Fruit fly (Drosophila melanogaster) whole organism, embryonic: ENCODE results near the gene CG31743.

Experiments used
- Blimp-1 ChIP-seq: fragments of 200-800 bp; sonication (Bioruptor generic); optimal IDR thresholded peaks from 3 replicates; lab custom pipeline; 2018; ENCODE audit warnings: missing biosample characterization, missing genetic modification characterization, mild to moderate bottlenecking, moderate library complexity, missing genetic modification reagents
- CG10209 ChIP-seq: fragments of 200-800 bp; sonication (Bioruptor generic); optimal IDR thresholded peaks from 3 replicates; lab custom pipeline; 2017; ENCODE audit warnings: missing biosample characterization, mild to moderate bottlenecking, missing genetic modification characterization, missing genetic modification reagents
- CG11560 ChIP-seq: fragments of 200-800 bp; sonication (Bioruptor generic); IDR thresholded peaks from 3 replicates; pipeline ENCODE4 v1.3.6; 2022; ENCODE audit warnings: missing biosample characterization, missing genetic modification characterization
- CG13424 ChIP-seq: fragments of 200-800 bp; sonication (Bioruptor generic); optimal IDR thresholded peaks from 2 replicates; lab custom pipeline; 2019; ENCODE audit warnings: missing biosample characterization, mild to moderate bottlenecking, missing genetic modification characterization, moderate library complexity
- CG15514 ChIP-seq: fragments of 200-800 bp; sonication (Bioruptor generic); optimal IDR thresholded peaks from 3 replicates; lab custom pipeline; 2017; ENCODE audit warnings: missing biosample characterization, missing genetic modification characterization, mild to moderate bottlenecking, moderate library complexity, missing genetic modification reagents
- CG15601 ChIP-seq: fragments of 200-800 bp; sonication (Bioruptor generic); optimal IDR thresholded peaks from 3 replicates; lab custom pipeline; 2019; ENCODE audit warnings: missing biosample characterization, mild to moderate bottlenecking, missing genetic modification characterization, moderate library complexity
- CG17328 ChIP-seq: fragments of 200-800 bp; sonication (Bioruptor generic); IDR thresholded peaks from 2 replicates; pipeline ENCODE4 v1.3.6; 2022; ENCODE audit warnings: missing biosample characterization, missing genetic modification characterization
- CG17361 ChIP-seq: fragments of 200-800 bp; sonication (Bioruptor generic); IDR thresholded peaks from 3 replicates; pipeline ENCODE4 v1.3.6; 2022; ENCODE audit warnings: missing biosample characterization, missing genetic modification characterization
- CG18476 ChIP-seq: fragments of 200-800 bp; sonication (Bioruptor generic); optimal IDR thresholded peaks from 2 replicates; lab custom pipeline; 2016; ENCODE audit warnings: missing biosample characterization, mild to moderate bottlenecking, missing genetic modification characterization
- CG2199 ChIP-seq: fragments of 200-800 bp; sonication (Bioruptor generic); IDR thresholded peaks from 3 replicates; pipeline ENCODE4 v1.3.6; 2022; ENCODE audit warnings: missing biosample characterization, missing genetic modification characterization
- CG2712 ChIP-seq: fragments of 200-800 bp; optimal IDR thresholded peaks from 3 replicates; lab custom pipeline; 2019; ENCODE audit warnings: missing biosample characterization, mild to moderate bottlenecking, missing genetic modification characterization, moderate library complexity
- CG3065 ChIP-seq: fragments of 200-800 bp; sonication (Bioruptor generic); optimal IDR thresholded peaks from 2 replicates; lab custom pipeline; 2016; ENCODE audit warnings: missing biosample characterization, missing genetic modification characterization
- CG31388 ChIP-seq: fragments of 200-800 bp; sonication (Bioruptor generic); optimal IDR thresholded peaks from 2 replicates; lab custom pipeline; 2016; ENCODE audit warnings: missing biosample characterization, missing genetic modification characterization
- CG31441 ChIP-seq: fragments of 200-800 bp; sonication (Bioruptor generic); IDR thresholded peaks from 2 replicates; pipeline ENCODE4 v1.3.6; 2022; ENCODE audit warnings: missing biosample characterization, missing genetic modification characterization
- CG3407 ChIP-seq: fragments of 200-800 bp; sonication (Bioruptor generic); optimal IDR thresholded peaks from 2 replicates; lab custom pipeline; 2018; ENCODE audit warnings: missing biosample characterization, mild to moderate bottlenecking, missing genetic modification characterization
- CG43689 ChIP-seq: fragments of 200-800 bp; sonication (Bioruptor generic); IDR thresholded peaks from 2 replicates; pipeline ENCODE4 v1.3.6; 2022; ENCODE audit warnings: missing biosample characterization, missing genetic modification characterization
- CG6254 ChIP-seq: fragments of 200-800 bp; sonication (Bioruptor generic); optimal IDR thresholded peaks from 3 replicates; lab custom pipeline; 2017; ENCODE audit warnings: mild to moderate bottlenecking, missing biosample characterization, missing genetic modification reagents, missing genetic modification characterization
- CG7839 ChIP-seq: fragments of 200-800 bp; sonication (Bioruptor generic); optimal IDR thresholded peaks from 3 replicates; lab custom pipeline; 2018; ENCODE audit warnings: missing biosample characterization, mild to moderate bottlenecking, missing genetic modification characterization, moderate library complexity
- CG9609 ChIP-seq: fragments of 200-800 bp; sonication (Bioruptor generic); optimal IDR thresholded peaks from 3 replicates; lab custom pipeline; 2016; ENCODE audit warnings: missing biosample characterization, missing genetic modification characterization
- CTCF ChIP-seq: fragments of 200-800 bp; sonication (Bioruptor generic); optimal IDR thresholded peaks from 2 replicates; lab custom pipeline; 2017; ENCODE audit warnings: missing biosample characterization, mild to moderate bottlenecking, missing genetic modification characterization, moderate library complexity
- D19A ChIP-seq: fragments of 200-800 bp; optimal IDR thresholded peaks from 3 replicates; lab custom pipeline; 2019; ENCODE audit warnings: missing biosample characterization, mild to moderate bottlenecking, missing genetic modification characterization, moderate library complexity
- Drgx ChIP-seq: fragments of 200-800 bp; sonication (Bioruptor generic); IDR thresholded peaks from 2 replicates; pipeline ENCODE4 v1.3.6; 2022; ENCODE audit warnings: missing biosample characterization, missing genetic modification characterization
- Fer1 ChIP-seq: fragments of 200-800 bp; sonication (Bioruptor generic); optimal IDR thresholded peaks from 2 replicates; lab custom pipeline; 2017; ENCODE audit warnings: missing biosample characterization, mild to moderate bottlenecking, missing genetic modification characterization
- HmgZ ChIP-seq: fragments of 200-800 bp; sonication (Bioruptor generic); optimal IDR thresholded peaks from 2 replicates; lab custom pipeline; 2018; ENCODE audit warnings: missing biosample characterization, mild to moderate bottlenecking, missing genetic modification characterization
- Hmr ChIP-seq: fragments of 200-800 bp; sonication (Bioruptor generic); optimal IDR thresholded peaks from 3 replicates; lab custom pipeline; 2017; ENCODE audit warnings: mild to moderate bottlenecking, missing biosample characterization, missing genetic modification reagents, missing genetic modification characterization
- Hr51 ChIP-seq, 2 experiments: fragments of 200-800 bp; sonication (Bioruptor generic); optimal IDR thresholded peaks; 2 replicates in 1 of 2; 3 replicates in 1 of 2; lab custom pipeline; 2016 to 2018; ENCODE audit warnings: missing biosample characterization in 2 of 2, missing genetic modification characterization in 2 of 2, mild to moderate bottlenecking in 1 of 2, moderate library complexity in 1 of 2
- Hsf ChIP-seq: fragments of 200-800 bp; sonication (Bioruptor generic); optimal IDR thresholded peaks from 3 replicates; lab custom pipeline; 2016; ENCODE audit warnings: missing biosample characterization, missing genetic modification characterization
- ara ChIP-seq: fragments of 200-800 bp; sonication (Bioruptor generic); IDR thresholded peaks from 2 replicates; pipeline ENCODE4 v1.3.6; 2022; ENCODE audit warnings: missing biosample characterization, missing genetic modification characterization
- bsh ChIP-seq, 2 experiments: fragments of 200-800 bp; sonication (Bioruptor generic); optimal IDR thresholded peaks; 2 replicates each; lab custom pipeline; 2017 to 2018; ENCODE audit warnings: mild to moderate bottlenecking in 2 of 2, missing biosample characterization in 2 of 2, missing genetic modification characterization in 2 of 2, moderate library complexity in 1 of 2
- crol ChIP-seq: fragments of 200-800 bp; sonication (Bioruptor generic); IDR thresholded peaks from 2 replicates; pipeline ENCODE4 v1.3.6; 2022; ENCODE audit warnings: missing biosample characterization, missing genetic modification characterization
- disco-r ChIP-seq: fragments of 200-800 bp; sonication (Bioruptor generic); optimal IDR thresholded peaks from 2 replicates; lab custom pipeline; 2016; ENCODE audit warnings: missing biosample characterization, missing genetic modification characterization
- gem ChIP-seq: fragments of 200-800 bp; sonication (Bioruptor generic); optimal IDR thresholded peaks from 2 replicates; lab custom pipeline; 2019; ENCODE audit warnings: missing biosample characterization, mild to moderate bottlenecking, missing genetic modification characterization, moderate library complexity
- gfzf ChIP-seq: fragments of 200-800 bp; sonication (Bioruptor generic); optimal IDR thresholded peaks from 2 replicates; lab custom pipeline; 2016; ENCODE audit warnings: missing biosample characterization, mild to moderate bottlenecking, missing genetic modification characterization, moderate library complexity
- grau ChIP-seq: fragments of 200-800 bp; optimal IDR thresholded peaks from 3 replicates; lab custom pipeline; 2019; ENCODE audit warnings: missing biosample characterization, mild to moderate bottlenecking, missing genetic modification characterization, moderate library complexity
- gsb ChIP-seq: fragments of 200-800 bp; sonication (Bioruptor generic); IDR thresholded peaks from 2 replicates; pipeline ENCODE4 v1.3.6; 2022; ENCODE audit warnings: missing biosample characterization, missing genetic modification characterization
- gt ChIP-seq: fragments of 200-800 bp; sonication (Bioruptor generic); IDR thresholded peaks from 2 replicates; pipeline ENCODE4 v1.3.6; 2022; ENCODE audit warnings: missing biosample characterization, missing genetic modification characterization
- h ChIP-seq: fragments of >200 bp; optimal IDR thresholded peaks from 2 replicates; lab custom pipeline; 2017
- lilli ChIP-seq: fragments of 200-800 bp; sonication (Bioruptor generic); optimal IDR thresholded peaks from 3 replicates; lab custom pipeline; 2016; ENCODE audit warnings: missing biosample characterization, missing genetic modification characterization
- onecut ChIP-seq: fragments of 200-800 bp; sonication (Bioruptor generic); IDR thresholded peaks from 2 replicates; pipeline ENCODE4 v1.3.6; 2022; ENCODE audit warnings: missing biosample characterization, missing genetic modification characterization
- pan ChIP-seq, 4 experiments: fragments of >200 bp in 3 of 4; fragments of 200-800 bp in 1 of 4; sonication (Bioruptor generic) in 1 of 4; optimal IDR thresholded peaks in 3 of 4; IDR thresholded peaks in 1 of 4; 2 replicates each; pipeline versions ENCODE4 v1.3.6 to Lab custom; 2017 to 2022; ENCODE audit warnings: missing biosample characterization in 2 of 4, missing genetic modification characterization in 2 of 4, mixed read lengths in 1 of 4
- pita ChIP-seq: fragments of 200-800 bp; sonication (Bioruptor generic); optimal IDR thresholded peaks from 2 replicates; lab custom pipeline; 2017; ENCODE audit warnings: missing biosample characterization, mild to moderate bottlenecking, missing genetic modification characterization
- sd ChIP-seq: fragments of 200-800 bp; sonication (Bioruptor generic); optimal IDR thresholded peaks from 3 replicates; lab custom pipeline; 2018; ENCODE audit warnings: missing biosample characterization, mild to moderate bottlenecking, missing genetic modification characterization, moderate library complexity
- sqz ChIP-seq: fragments of 200-800 bp; sonication (Bioruptor generic); optimal IDR thresholded peaks from 3 replicates; lab custom pipeline; 2018; ENCODE audit warnings: missing biosample characterization, mild to moderate bottlenecking, missing genetic modification characterization
- sr ChIP-seq: fragments of 200-800 bp; sonication (Bioruptor generic); IDR thresholded peaks from 3 replicates; pipeline ENCODE4 v1.3.6; 2022; ENCODE audit warnings: missing biosample characterization, missing genetic modification characterization
- stc ChIP-seq: fragments of 200-800 bp; sonication (Bioruptor generic); IDR thresholded peaks from 2 replicates; pipeline ENCODE4 v1.3.6; 2022; ENCODE audit warnings: missing biosample characterization, missing genetic modification characterization
- sug ChIP-seq: fragments of 200-800 bp; optimal IDR thresholded peaks from 2 replicates; lab custom pipeline; 2019; ENCODE audit warnings: missing biosample characterization, mild to moderate bottlenecking, missing genetic modification characterization, moderate library complexity
- tin ChIP-seq: fragments of 200-800 bp; sonication (Bioruptor generic); optimal IDR thresholded peaks from 3 replicates; lab custom pipeline; 2016; ENCODE audit warnings: missing biosample characterization, missing genetic modification characterization
- usp ChIP-seq: fragments of >200 bp; optimal IDR thresholded peaks from 2 replicates; lab custom pipeline; 2017; ENCODE audit warnings: missing biosample characterization, missing genetic modification characterization
- vnd ChIP-seq: fragments of 200-800 bp; sonication (Bioruptor generic); IDR thresholded peaks from 3 replicates; pipeline ENCODE4 v1.3.6; 2022; ENCODE audit warnings: missing biosample characterization, missing genetic modification characterization; ENCODE audit not compliant: partially characterized antibody

Gene CG31743

DNA sequence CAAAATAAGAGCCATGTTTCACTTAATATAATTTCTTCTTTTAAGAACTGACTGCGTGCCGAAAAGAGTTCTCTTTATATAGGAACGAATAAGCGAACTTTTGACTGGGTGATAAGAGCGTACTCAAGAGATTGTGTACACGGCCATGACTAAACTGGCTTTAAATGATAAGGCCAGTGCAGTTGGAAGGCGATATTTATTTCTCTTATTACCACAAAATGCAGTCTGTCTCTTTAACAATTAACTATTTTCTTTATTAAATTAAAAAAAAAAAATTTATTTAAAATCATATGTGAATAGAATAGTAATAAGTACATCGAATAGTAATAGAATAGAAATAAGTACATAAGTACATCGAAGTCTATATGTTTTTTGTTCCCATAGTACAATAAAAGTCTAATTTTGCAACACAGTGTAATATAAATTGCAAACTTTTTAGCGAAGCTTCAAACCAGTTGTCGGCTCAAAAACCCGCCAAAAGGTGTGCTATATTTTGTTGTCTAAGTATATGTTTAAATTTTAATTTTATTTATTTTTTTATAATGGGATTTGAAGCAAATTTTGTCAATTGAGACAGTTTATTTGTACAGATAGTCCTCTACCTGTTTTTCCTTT lies 26.9 kb upstream of the CG31743 start, which contains the start of gene CG31810 (continued):
- peak; percentile 15 for TF ChIP-seq CG7839 (tag; lab: Kevin White, UChicago)
- TF ChIP-seq CG3065 (GFP tag; lab: Kevin White, UChicago), result no peak
- no peak for TF ChIP-seq sd
- peak; percentile 32; the same call in 1 of the 2 replicates for TF ChIP-seq CG31441 (GFP tag; lab: Robert Waterston, UW)
- TF ChIP-seq Blimp-1 (GFP tag; lab: Kevin White, UChicago), result peak; percentile 4
- no peak for TF ChIP-seq lilli
- TF ChIP-seq CG17361 (GFP tag; lab: Robert Waterston, UW), result 0 out of 3 replicates have a peak, but pooled peaks have one; percentile 20
- TF ChIP-seq CTCF (GFP tag; lab: Kevin White, UChicago), result peak; percentile 31
- TF ChIP-seq Fer1 (GFP tag; lab: Kevin White, UChicago), result peak; percentile 8
- 0 out of 2 replicates have a peak, but pooled peaks have one; percentile 8 for TF ChIP-seq stc (GFP tag; lab: Robert Waterston, UW)
- no peak for TF ChIP-seq CG9609
- TF ChIP-seq pita, result peak; percentile 3
- TF ChIP-seq disco-r (GFP tag; lab: Kevin White, UChicago), result no peak
- peak in 1 of 2 experiments; percentile 21 for TF ChIP-seq Hr51 (GFP tag; optimal IDR thresholded peaks at IDR 0.05; lab: Kevin White, UChicago)
- peak; percentile 16 for TF ChIP-seq D19A (tag; lab: Kevin White, UChicago)
- no peak for TF ChIP-seq gsb (GFP tag; lab: Robert Waterston, UW)
- TF ChIP-seq crol, result no peak
- peak; percentile 41 for TF ChIP-seq gem (tag; lab: Kevin White, UChicago)
- TF ChIP-seq CG15514 (GFP tag; lab: Kevin White, UChicago), result no peak
- no peak for TF ChIP-seq CG17328
- TF ChIP-seq CG2712 (tag; lab: Kevin White, UChicago), result peak; percentile 17
- no peak for TF ChIP-seq CG13424 (tag; lab: Kevin White, UChicago)
- TF ChIP-seq usp (GFP tag; lab: Kevin White, UChicago), result no peak
- peak; percentile 7; the same call in 1 of the 3 replicates for TF ChIP-seq CG2199 (GFP tag; lab: Robert Waterston, UW)
- TF ChIP-seq HmgZ (tag; lab: Kevin White, UChicago), result no peak
- no peak for TF ChIP-seq vnd (GFP tag; lab: Robert Waterston, UW)
- TF ChIP-seq grau, result peak; percentile 17
- no peak for TF ChIP-seq pan (optimal IDR thresholded peaks at IDR 0.05; lab: Kevin White, UChicago)
- TF ChIP-seq pan (GFP tag; optimal IDR thresholded peaks at IDR 0.05 in 1 of 2, IDR thresholded peaks at IDR 0.05 in 1 of 2), result no peak
- TF ChIP-seq sr (GFP tag; lab: Robert Waterston, UW), result no peak
- peak; percentile 19 for TF ChIP-seq Hmr (GFP tag; lab: Kevin White, UChicago)
- TF ChIP-seq CG11560 (tag; lab: Robert Waterston, UW), result no peak
- TF ChIP-seq, all 482 proteins: peak for 30

DNA sequence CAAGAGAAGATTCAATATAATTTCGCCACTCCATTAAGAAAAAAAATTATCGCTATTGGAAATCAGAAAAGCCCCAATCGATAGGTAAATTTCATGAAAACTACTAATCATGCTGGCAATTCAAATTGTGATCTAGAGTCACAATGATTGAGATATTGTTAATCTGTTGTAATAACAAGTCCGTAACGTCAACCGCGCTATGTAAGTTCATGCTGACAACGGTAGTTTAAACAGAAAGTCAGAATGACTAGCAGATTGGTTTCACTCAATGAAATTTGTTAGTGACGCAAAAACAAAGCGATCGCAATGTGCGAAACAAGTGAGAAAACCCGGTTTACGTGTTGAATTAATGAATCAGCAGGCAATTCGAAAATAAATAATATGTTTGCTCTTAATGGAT lies 22.2 kb upstream of the CG31743 start:
- TF ChIP-seq gt (GFP tag; lab: Robert Waterston, UW) (no peak), CG3407 (GFP tag; lab: Kevin White, UChicago) (no peak), h (lab: Kevin White, UChicago) (no peak), Drgx (GFP tag; lab: Robert Waterston, UW) (no peak)

DNA sequence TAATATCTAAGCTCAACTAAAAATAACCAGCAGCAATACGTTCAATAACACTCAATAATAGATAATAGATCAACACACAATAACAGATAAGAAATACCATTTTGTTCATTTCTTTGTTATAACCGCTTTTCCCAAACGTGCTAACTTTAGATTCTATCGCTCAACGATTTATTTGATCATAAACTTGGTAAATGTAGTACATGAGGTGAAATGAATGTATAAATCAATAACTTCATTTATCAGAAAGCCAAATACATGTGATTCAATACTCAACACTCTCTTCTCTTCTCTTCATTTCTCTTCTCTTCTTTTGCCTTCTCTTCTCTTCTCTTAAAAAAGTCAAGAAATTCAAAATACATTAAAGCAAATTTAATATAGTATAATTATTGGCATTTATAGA lies 21.7 kb upstream of the CG31743 start:
- no peak for TF ChIP-seq ara
- TF ChIP-seq CG15601 (tag; lab: Kevin White, UChicago), result peak; percentile 37
- TF ChIP-seq CG6254 (GFP tag; lab: Kevin White, UChicago), result peak; percentile 6
- peak; percentile 63; the same call in 1 of the 2 replicates for TF ChIP-seq onecut (GFP tag; lab: Robert Waterston, UW)
- no peak for TF ChIP-seq CG43689 (GFP tag; lab: Robert Waterston, UW)
- TF ChIP-seq CG10209 (GFP tag; lab: Kevin White, UChicago), result no peak
- peak; percentile 9 for TF ChIP-seq sqz (GFP tag; lab: Kevin White, UChicago)
- TF ChIP-seq CG18476 (GFP tag; lab: Kevin White, UChicago), result no peak
- TF ChIP-seq tin (GFP tag; lab: Kevin White, UChicago), result no peak
- TF ChIP-seq sug (tag; lab: Kevin White, UChicago), result no peak
- TF ChIP-seq bsh (GFP tag; optimal IDR thresholded peaks at IDR 0.05; lab: Kevin White, UChicago), result no peak
- no peak for TF ChIP-seq CG7839 (tag; lab: Kevin White, UChicago)
- TF ChIP-seq gfzf (GFP tag; lab: Kevin White, UChicago), result no peak
- TF ChIP-seq Hsf, result no peak
- no peak for TF ChIP-seq CG31388 (GFP tag; lab: Kevin White, UChicago)
